Fruit fly (Drosophila melanogaster) whole organism, pupa: ENCODE data around the gene Sgf11.

Experiments used
- CG13204 ChIP-seq: fragments of 200-800 bp; sonication (Bioruptor generic); optimal IDR thresholded peaks from 2 replicates; lab custom pipeline; 2018; ENCODE audit warnings: missing biosample characterization, mild to moderate bottlenecking, missing genetic modification characterization, moderate library complexity
- CG15710 ChIP-seq: fragments of 200-800 bp; sonication (Bioruptor generic); optimal IDR thresholded peaks from 2 replicates; lab custom pipeline; 2018; ENCODE audit warnings: missing biosample characterization, mild to moderate bottlenecking, missing genetic modification characterization, moderate library complexity
- EcR ChIP-seq: fragments of 200-800 bp; sonication (Bioruptor generic); optimal IDR thresholded peaks from 3 replicates; lab custom pipeline; 2019; ENCODE audit warnings: missing biosample characterization, missing genetic modification characterization, mild to moderate bottlenecking, moderate library complexity, missing genetic modification reagents
- Pif1A ChIP-seq: fragments of 200-800 bp; sonication (Bioruptor generic); optimal IDR thresholded peaks from 3 replicates; lab custom pipeline; 2016; ENCODE audit warnings: missing biosample characterization, missing genetic modification characterization
- fd96Ca ChIP-seq: fragments of 200-800 bp; sonication (Bioruptor generic); IDR thresholded peaks from 3 replicates; pipeline ENCODE4 v1.3.6; 2022; ENCODE audit warnings: missing biosample characterization, missing genetic modification characterization

dm6 chr3L:18698312-18698711, 16.7 kb upstream of the Sgf11 start, which contains the start of gene Dic4:
- no peak for TF ChIP-seq CG15710 (tag; lab: Kevin White, UChicago)
- TF ChIP-seq EcR (GFP tag; lab: Kevin White, UChicago): no peak
- TF ChIP-seq fd96Ca (GFP tag; lab: Robert Waterston, UW): no peak
- no peak for TF ChIP-seq Pif1A (GFP tag; lab: Kevin White, UChicago)
- no peak for TF ChIP-seq CG13204 (GFP tag; lab: Kevin White, UChicago)
